Fruit fly (Drosophila melanogaster): ENCODE measurements around the gene CG3625.

- TF ChIP-seq toe (GFP tag; optimal IDR thresholded peaks at IDR 0.05) (no peak), tj (GFP tag; optimal IDR thresholded peaks at IDR 0.05) (peak; percentile 21), pad (GFP tag; optimal IDR thresholded peaks at IDR 0.05) (no peak), CG1620 (GFP tag; optimal IDR thresholded peaks at IDR 0.05) (peak; percentile 25), CG11617 (GFP tag; optimal IDR thresholded peaks at IDR 0.05) (no peak), Crg-1 (GFP tag; optimal IDR thresholded peaks at IDR 0.05) (peak; percentile 1), CG7101 (tag; optimal IDR thresholded peaks at IDR 0.05) (no peak), CG5204 (GFP tag; optimal IDR thresholded peaks at IDR 0.05) (no peak)
Measured at dm6 chr2L:277122-277671, 14.4 kb downstream of the CG3625 start, which contains the start of gene smo.
